Worm (Caenorhabditis elegans): Measurements from ENCODE around the gene tsp-10.
A peak's percentile ranks its signal among the peaks of the same experiment; 100 is the strongest.

The tsp-10 gene

ce11 chrII:6741428-6741827 lies 23.0 kb downstream of the tsp-10 start, which contains the start of gene exos-8 (continued):
- TF ChIP-seq Y56A3A.18 (GFP tag; IDR thresholded peaks at IDR 0.05) (no peak), ztf-18 (tag; optimal IDR thresholded peaks at IDR 0.05) (peak; percentile 33), ceh-58 (GFP tag; IDR thresholded peaks at IDR 0.05) (no peak), mcd-1 (GFP tag; IDR thresholded peaks at IDR 0.05) (peak; percentile 92), F37B4.10 (GFP tag; IDR thresholded peaks at IDR 0.05) (no peak), nfyb-1 (GFP tag; IDR thresholded peaks at IDR 0.05) (no peak), zim-3 (tag; optimal IDR thresholded peaks at IDR 0.05) (no peak), ama-1 (optimal IDR thresholded peaks at IDR 0.05) (no peak), ama-1 (GFP tag; optimal IDR thresholded peaks at IDR 0.05) (no peak)

- TF ChIP-seq madf-3 (GFP tag; IDR thresholded peaks at IDR 0.05) (no peak), lir-1 (GFP tag; conservative IDR thresholded peaks at IDR 0.05) (no peak), ztf-6 (GFP tag; IDR thresholded peaks at IDR 0.05) (no peak), tbx-9 (tag; optimal IDR thresholded peaks at IDR 0.05; ENCODE audit: borderline replicate concordance) (no peak), T26A5.8 (tag; optimal IDR thresholded peaks at IDR 0.05) (no peak), dox-1 (GFP tag; IDR thresholded peaks at IDR 0.05) (no peak), ztf-25 (GFP tag; IDR thresholded peaks at IDR 0.05) (no peak), Y79H2A.3 (GFP tag; conservative IDR thresholded peaks at IDR 0.05) (no peak), Y67H2A.10 (GFP tag; conservative IDR thresholded peaks at IDR 0.05) (no peak), lsl-1 (GFP tag; optimal IDR thresholded peaks at IDR 0.05) (no peak), F49E8.2 (tag; optimal IDR thresholded peaks at IDR 0.05; ENCODE audit: insufficient read depth) (no peak), B0336.3 (GFP tag; IDR thresholded peaks at IDR 0.05) (no peak), F23B12.7 (tag; optimal IDR thresholded peaks at IDR 0.05; ENCODE audit: insufficient read depth) (no peak), fkh-3 (tag; optimal IDR thresholded peaks at IDR 0.05) (no peak)
Measured at ce11 chrII:6742614-6743013, 24.2 kb downstream of the tsp-10 start, which contains the start of gene F41G3.6. TSS of gene F41G3.6 (plus strand) at chrII:6742914.

- TF ChIP-seq ztf-6 (GFP tag; IDR thresholded peaks at IDR 0.05) (no peak), mel-28 (tag; optimal IDR thresholded peaks at IDR 0.05; ENCODE audit: borderline replicate concordance) (no peak), ceh-27 (GFP tag; optimal IDR thresholded peaks at IDR 0.05) (no peak), egrh-3 (GFP tag; IDR thresholded peaks at IDR 0.05) (no peak), mxl-1 (tag; optimal IDR thresholded peaks at IDR 0.05) (no peak), D2030.7 (GFP tag; IDR thresholded peaks at IDR 0.05) (no peak), efl-1 (GFP tag; optimal IDR thresholded peaks at IDR 0.05) (no peak), Y79H2A.3 (GFP tag; conservative IDR thresholded peaks at IDR 0.05) (no peak), snpc-3.4 (tag; optimal IDR thresholded peaks at IDR 0.05) (no peak), hmg-20 (GFP tag; IDR thresholded peaks at IDR 0.05) (no peak), K12H6.12 (tag; optimal IDR thresholded peaks at IDR 0.05) (no peak), tlf-1 (GFP tag; optimal IDR thresholded peaks at IDR 0.05) (no peak), ceh-58 (GFP tag; IDR thresholded peaks at IDR 0.05) (no peak), ceh-91 (GFP tag; IDR thresholded peaks at IDR 0.05) (no peak), madf-10 (tag; optimal IDR thresholded peaks at IDR 0.05) (no peak)
Measured at ce11 chrII:6744648-6745047, 26.3 kb downstream of the tsp-10 start, which contains the start of gene ins-15. TSS of gene ins-15 (minus strand) at chrII:6744748.

ce11 chrII:6745783-6746182 lies 27.4 kb downstream of the tsp-10 start, which contains the start of gene ins-14:
TSS of gene ins-14 (minus strand) at chrII:6745814.
- TF ChIP-seq F23B12.7 (tag; optimal IDR thresholded peaks at IDR 0.05; ENCODE audit: insufficient read depth) (no peak), D2030.7 (GFP tag; IDR thresholded peaks at IDR 0.05) (no peak), ceh-91 (GFP tag; IDR thresholded peaks at IDR 0.05) (no peak), ceh-58 (GFP tag; IDR thresholded peaks at IDR 0.05) (no peak), nhr-80 (tag; optimal IDR thresholded peaks at IDR 0.05) (no peak), nfya-1 (tag; optimal IDR thresholded peaks at IDR 0.05; ENCODE audit: borderline replicate concordance, insufficient read depth) (no peak), T07F8.4 (tag; optimal IDR thresholded peaks at IDR 0.05) (no peak), sptf-2 (GFP tag; optimal IDR thresholded peaks at IDR 0.05) (no peak), lin-54 (GFP tag; optimal IDR thresholded peaks at IDR 0.05) (no peak), ztf-22 (GFP tag; optimal IDR thresholded peaks at IDR 0.05) (no peak), attf-3 (GFP tag; conservative IDR thresholded peaks at IDR 0.05) (no peak), aptf-3 (GFP tag; IDR thresholded peaks at IDR 0.05) (no peak), repo-1 (tag; optimal IDR thresholded peaks at IDR 0.05) (no peak), madf-8 (GFP tag; conservative IDR thresholded peaks at IDR 0.05) (no peak)

Data from whole organism, young adult.